Worm (Caenorhabditis elegans) whole organism, L2 larva: Measurements from ENCODE around the gene twk-12.

Experiments
- R02D3.7 ChIP-seq: fragments of 150-350 bp; optimal IDR thresholded peaks from 2 replicates; lab custom pipeline; 2014; ENCODE audit warnings: missing biosample characterization, missing genetic modification characterization
- ZK546.5 ChIP-seq: sonication (generic microtip); optimal IDR thresholded peaks from 2 replicates; lab custom pipeline; 2017; ENCODE audit warnings: missing biosample characterization, missing genetic modification characterization
- fos-1 ChIP-seq: fragments of 150-350 bp; optimal IDR thresholded peaks from 2 replicates; lab custom pipeline; 2014; ENCODE audit warnings: missing biosample characterization, missing genetic modification characterization
- lin-39 ChIP-seq: fragments of 150-350 bp; optimal IDR thresholded peaks from 2 replicates; lab custom pipeline; 2014; ENCODE audit warnings: missing biosample characterization, missing genetic modification reagents, missing genetic modification characterization
- mdl-1 ChIP-seq, 2 experiments: fragments of 150-350 bp in 1 of 2; sonication (generic microtip) in 1 of 2; optimal IDR thresholded peaks; 2 replicates each; lab custom pipeline; 2017; ENCODE audit warnings: missing biosample characterization in 2 of 2, missing genetic modification characterization in 2 of 2
- nhr-237 ChIP-seq: fragments of 150-350 bp; optimal IDR thresholded peaks from 2 replicates; lab custom pipeline; 2014; ENCODE audit warnings: missing biosample characterization, missing genetic modification characterization
- nhr-77 ChIP-seq: fragments of 150-350 bp; optimal IDR thresholded peaks from 2 replicates; lab custom pipeline; 2014; ENCODE audit warnings: missing biosample characterization, missing genetic modification characterization

DNA sequence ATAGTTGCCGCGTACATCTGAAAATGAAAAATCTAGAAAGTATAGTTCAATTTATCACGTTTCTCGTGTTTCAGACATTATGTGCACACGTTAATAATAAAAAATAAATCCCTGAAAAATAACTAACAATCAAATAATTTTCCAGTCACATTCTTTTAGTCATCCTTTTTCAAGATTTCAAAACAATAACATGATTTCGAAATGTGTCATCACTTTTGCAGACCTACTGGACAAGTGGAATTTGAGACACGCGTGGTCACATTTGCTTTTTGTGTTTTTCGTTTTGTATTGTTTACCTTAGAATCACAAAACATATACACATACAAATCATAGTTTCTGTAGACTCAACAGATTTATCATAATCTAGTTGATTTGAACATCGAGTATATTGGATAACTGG is 42.0 kb downstream of the twk-12 start:
- TF ChIP-seq fos-1 (tag; lab: Kevin White, UChicago), result no peak
- no peak for TF ChIP-seq nhr-77 (tag; lab: Kevin White, UChicago)
- TF ChIP-seq mdl-1 (tag; optimal IDR thresholded peaks at IDR 0.05; lab: Kevin White, UChicago), result no peak
- no peak for TF ChIP-seq nhr-237
- TF ChIP-seq R02D3.7, result no peak
- TF ChIP-seq lin-39 (tag; lab: Kevin White, UChicago), result no peak
- no peak for TF ChIP-seq ZK546.5 (tag; lab: Kevin White, UChicago)
